Worm (Caenorhabditis elegans) whole organism, L3 larva: ENCODE measurements around the gene gop-2.

Source experiments
- R02D3.7 ChIP-seq: fragments of 150-350 bp; optimal IDR thresholded peaks from 2 replicates; lab custom pipeline; 2014; ENCODE audit warnings: missing biosample characterization, missing genetic modification characterization
- ama-1 ChIP-seq: fragments of 150-350 bp; optimal IDR thresholded peaks from 2 replicates; lab custom pipeline; 2018
- ceh-28 ChIP-seq: fragments of 150-350 bp; optimal IDR thresholded peaks from 2 replicates; lab custom pipeline; 2014; ENCODE audit warnings: missing biosample characterization, missing genetic modification reagents, missing genetic modification characterization
- ceh-82 ChIP-seq: fragments of 150-350 bp; optimal IDR thresholded peaks from 2 replicates; lab custom pipeline; 2014; ENCODE audit warnings: missing biosample characterization, missing genetic modification characterization
- ceh-9 ChIP-seq: sonication (generic microtip); optimal IDR thresholded peaks from 2 replicates; lab custom pipeline; 2018; ENCODE audit warnings: missing biosample characterization, missing genetic modification characterization
- daf-12 ChIP-seq: fragments of 150-350 bp; optimal IDR thresholded peaks from 2 replicates; lab custom pipeline; 2014; ENCODE audit warnings: missing biosample characterization, missing genetic modification reagents, missing genetic modification characterization
- egl-27 ChIP-seq: sonication (generic microtip); optimal IDR thresholded peaks from 4 replicates; lab custom pipeline; 2017; ENCODE audit warnings: missing biosample characterization, missing genetic modification reagents, missing genetic modification characterization
- elt-2 ChIP-seq: sonication (generic microtip); optimal IDR thresholded peaks from 2 replicates; lab custom pipeline; 2016; ENCODE audit warnings: missing genetic modification reagents, mild to moderate bottlenecking, missing genetic modification characterization, missing compliant biosample characterization
- elt-3 ChIP-seq, 3 experiments: fragments of 150-350 bp in 1 of 3; sonication (generic microtip) in 2 of 3; optimal IDR thresholded peaks; 2 replicates in 2 of 3; 4 replicates in 1 of 3; lab custom pipeline; 2014 to 2017; ENCODE audit warnings: missing biosample characterization in 3 of 3, missing genetic modification characterization in 3 of 3
- eor-1 ChIP-seq, 2 experiments: fragments of 150-350 bp; optimal IDR thresholded peaks; 2 replicates each; lab custom pipeline; 2014 to 2018; ENCODE audit warnings: missing biosample characterization in 2 of 2, missing genetic modification characterization in 2 of 2
- fkh-2 ChIP-seq: fragments of 150-350 bp; optimal IDR thresholded peaks from 2 replicates; lab custom pipeline; 2014; ENCODE audit warnings: missing biosample characterization, missing genetic modification reagents, missing genetic modification characterization
- fos-1 ChIP-seq: fragments of 150-350 bp; optimal IDR thresholded peaks from 2 replicates; lab custom pipeline; 2014; ENCODE audit warnings: missing biosample characterization, missing genetic modification characterization
- hmg-11 ChIP-seq: sonication (generic microtip); optimal IDR thresholded peaks from 2 replicates; lab custom pipeline; 2016; ENCODE audit warnings: missing genetic modification characterization, missing compliant biosample characterization
- jun-1 ChIP-seq: fragments of 150-350 bp; optimal IDR thresholded peaks from 2 replicates; lab custom pipeline; 2014; ENCODE audit warnings: missing biosample characterization, missing genetic modification reagents, missing genetic modification characterization
- lin-15B ChIP-seq: fragments of 150-350 bp; optimal IDR thresholded peaks from 2 replicates; lab custom pipeline; 2014; ENCODE audit warnings: missing biosample characterization, missing genetic modification characterization
- lin-39 ChIP-seq: fragments of 150-350 bp; optimal IDR thresholded peaks from 2 replicates; lab custom pipeline; 2018; ENCODE audit warnings: missing biosample characterization, missing genetic modification reagents, missing genetic modification characterization
- lsy-12 ChIP-seq: sonication (generic microtip); optimal IDR thresholded peaks from 2 replicates; lab custom pipeline; 2016; ENCODE audit warnings: mild to moderate bottlenecking, missing genetic modification characterization, missing compliant biosample characterization
- nfya-1 ChIP-seq: sonication (generic microtip); optimal IDR thresholded peaks from 2 replicates; lab custom pipeline; 2017; ENCODE audit warnings: missing genetic modification characterization, mild to moderate bottlenecking, missing compliant biosample characterization, antibody characterized with exemption, moderate library complexity; ENCODE audit not compliant: insufficient read depth
- nhr-23 ChIP-seq: fragments of 150-350 bp; optimal IDR thresholded peaks from 2 replicates; lab custom pipeline; 2014; ENCODE audit warnings: missing biosample characterization, missing genetic modification reagents, missing genetic modification characterization
- nhr-237 ChIP-seq: fragments of 150-350 bp; optimal IDR thresholded peaks from 2 replicates; lab custom pipeline; 2014; ENCODE audit warnings: missing biosample characterization, missing genetic modification characterization
- nhr-25 ChIP-seq: sonication (generic microtip); optimal IDR thresholded peaks from 2 replicates; lab custom pipeline; 2017; ENCODE audit warnings: missing biosample characterization, missing genetic modification characterization
- nhr-28 ChIP-seq: fragments of 150-350 bp; optimal IDR thresholded peaks from 2 replicates; lab custom pipeline; 2014; ENCODE audit warnings: missing biosample characterization, missing genetic modification characterization
- nhr-43 ChIP-seq: sonication (generic microtip); optimal IDR thresholded peaks from 2 replicates; lab custom pipeline; 2016; ENCODE audit warnings: mild to moderate bottlenecking, missing genetic modification characterization, missing compliant biosample characterization; ENCODE audit not compliant: poor library complexity, severe bottlenecking
- nhr-67 ChIP-seq: fragments of 150-350 bp; optimal IDR thresholded peaks from 2 replicates; lab custom pipeline; 2014; ENCODE audit warnings: missing biosample characterization, missing genetic modification characterization
- nhr-76 ChIP-seq: fragments of 150-350 bp; sonication (generic microtip); optimal IDR thresholded peaks from 5 replicates; lab custom pipeline; 2014; ENCODE audit warnings: missing biosample characterization, missing genetic modification characterization
- pha-4 ChIP-seq: fragments of 150-350 bp; optimal IDR thresholded peaks from 2 replicates; lab custom pipeline; 2014; ENCODE audit warnings: missing biosample characterization, missing genetic modification reagents, missing genetic modification characterization
- pqm-1 ChIP-seq: fragments of 150-350 bp; optimal IDR thresholded peaks from 2 replicates; lab custom pipeline; 2017; ENCODE audit warnings: missing biosample characterization, missing genetic modification characterization, inconsistent platforms
- snpc-4 ChIP-seq: fragments of 150-350 bp; optimal IDR thresholded peaks from 2 replicates; lab custom pipeline; 2014; ENCODE audit warnings: missing biosample characterization, missing genetic modification characterization
- unc-39 ChIP-seq: sonication (generic microtip); optimal IDR thresholded peaks from 4 replicates; lab custom pipeline; 2017; ENCODE audit warnings: missing biosample characterization, missing genetic modification characterization
- zag-1 ChIP-seq: fragments of 150-350 bp; optimal IDR thresholded peaks from 2 replicates; lab custom pipeline; 2014; ENCODE audit warnings: missing biosample characterization, missing genetic modification characterization
- ztf-11 ChIP-seq: fragments of 150-350 bp; optimal IDR thresholded peaks from 2 replicates; lab custom pipeline; 2014; ENCODE audit warnings: missing biosample characterization, missing genetic modification characterization

Gene gop-2

DNA sequence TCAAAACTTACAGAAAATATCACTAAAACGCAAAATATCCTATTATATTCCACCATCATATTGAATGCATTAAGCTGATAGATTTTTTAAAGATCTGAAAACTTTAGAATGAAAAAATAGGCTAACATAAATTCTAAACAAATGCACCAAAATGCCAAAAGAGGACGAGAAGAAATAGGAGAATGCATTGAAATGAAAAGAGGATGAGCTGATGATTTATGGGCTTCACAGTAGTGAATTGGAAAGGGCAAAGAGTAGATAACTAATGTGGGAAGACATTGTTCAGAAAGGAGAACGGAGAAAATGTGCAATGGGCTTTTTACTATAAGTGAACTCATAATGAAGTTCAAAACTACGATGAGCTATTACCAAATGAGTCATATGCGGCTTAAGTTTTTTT is 41.3 kb upstream of the gop-2 start, which contains the start of gene cutl-19:
TSS of gene cutl-19 (minus strand) at position 101 of the 400 bp plus-strand sequence.
- TF ChIP-seq fkh-2 (tag; lab: Kevin White, UChicago) (no peak), unc-39 (tag; lab: Kevin White, UChicago) (no peak), nhr-25 (no peak), elt-3 (tag; optimal IDR thresholded peaks at IDR 0.05; lab: Kevin White, UChicago) (no peak), ceh-28 (tag; lab: Kevin White, UChicago) (no peak), hmg-11 (no peak), nhr-67 (tag; lab: Kevin White, UChicago) (no peak), lin-15B (no peak), snpc-4 (no peak), nhr-76 (tag; lab: Kevin White, UChicago) (no peak), nhr-28 (tag; lab: Kevin White, UChicago) (no peak), ztf-11 (no peak)

ce11 chrIII:5218687-5219086 is 40.1 kb upstream of the gop-2 start, which contains the start of gene ZC155.2:
Gene ZC155.2 (plus strand): TSS chrIII:5218987.
- no peak for TF ChIP-seq nhr-25
- TF ChIP-seq lin-39 (tag; lab: Kevin White, UChicago): peak; percentile 15

DNA sequence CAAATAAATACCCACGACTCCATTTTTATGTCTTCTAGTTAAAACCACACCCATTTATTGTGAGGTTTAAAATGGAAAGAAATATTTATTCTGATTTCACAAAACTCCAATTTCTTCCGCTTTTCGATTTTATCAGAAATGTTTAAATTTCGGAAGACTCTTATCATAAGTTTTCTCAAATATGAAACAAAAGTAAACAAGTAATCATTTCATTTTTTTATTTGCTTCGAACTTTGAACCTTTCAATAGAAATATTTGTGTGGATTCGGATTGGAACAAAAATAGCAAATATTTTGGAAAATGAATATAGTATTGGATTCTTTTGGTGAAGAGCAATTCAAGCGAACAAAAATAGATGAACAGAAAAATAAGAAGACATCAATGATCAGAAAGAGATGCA is 37.0 kb upstream of the gop-2 start:
- TF ChIP-seq nhr-43 (tag; lab: Kevin White, UChicago) (no peak), lsy-12 (tag; lab: Kevin White, UChicago) (no peak), hmg-11 (no peak), pha-4 (peak; percentile 91), pqm-1 (no peak), nhr-237 (tag; lab: Kevin White, UChicago) (no peak)
- TF ChIP-seq, all 47 proteins: peak for 1

ce11 chrIII:5222777-5223176 is 36.0 kb upstream of the gop-2 start:
- peak; percentile 97 for TF ChIP-seq pha-4
- TF ChIP-seq eor-1 (tag; optimal IDR thresholded peaks at IDR 0.05; lab: Kevin White, UChicago): no peak

ce11 chrIII:5224908-5225307 is 33.9 kb upstream of the gop-2 start:
- TF ChIP-seq nhr-23 (tag; lab: Kevin White, UChicago): peak; percentile 44
- TF ChIP-seq pqm-1: peak; percentile 12
- no peak for TF ChIP-seq elt-3 (tag; optimal IDR thresholded peaks at IDR 0.05; lab: Kevin White, UChicago)
- TF ChIP-seq pha-4: peak; percentile 12
- TF ChIP-seq zag-1 (tag; lab: Kevin White, UChicago): no peak
- TF ChIP-seq elt-2: peak; percentile 37
- peak; percentile 20 for TF ChIP-seq ama-1 (lab: Kevin White, UChicago)
- peak; percentile 28 for TF ChIP-seq nfya-1 (tag; lab: Kevin White, UChicago)
- peak; percentile 3 for TF ChIP-seq egl-27 (tag; lab: Kevin White, UChicago)
- peak; percentile 10 for TF ChIP-seq fos-1 (tag; lab: Kevin White, UChicago)
- peak; percentile 44 for TF ChIP-seq jun-1 (tag; lab: Kevin White, UChicago)
- TF ChIP-seq R02D3.7 (tag; lab: Kevin White, UChicago): no peak
- TF ChIP-seq, all 47 proteins: peak for 9

DNA sequence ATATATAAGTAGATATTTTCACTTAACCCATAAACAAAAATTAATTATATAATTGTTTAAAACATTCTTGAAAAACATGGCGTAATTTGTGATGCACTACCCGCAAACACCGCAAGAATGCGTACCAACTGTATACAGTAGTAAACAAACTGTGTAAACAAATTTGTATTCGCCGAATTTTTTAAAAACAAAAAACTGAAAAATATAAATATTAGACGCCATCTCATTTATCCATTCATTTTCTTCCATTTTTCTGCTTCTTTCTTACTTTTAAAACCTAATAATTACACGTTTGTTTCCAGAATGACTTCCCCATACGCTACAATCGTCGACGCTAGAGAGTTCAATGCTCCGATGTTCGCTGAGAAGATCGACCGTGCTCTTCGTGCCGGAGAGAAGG is 33.5 kb upstream of the gop-2 start, which contains the start of gene nex-1:
TSS of gene nex-1 (plus strand) at position 301 of the 400 bp plus-strand sequence.
- TF ChIP-seq egl-27 (tag; lab: Kevin White, UChicago): no peak
- no peak for TF ChIP-seq lin-15B
- TF ChIP-seq daf-12 (tag; lab: Kevin White, UChicago): no peak
- TF ChIP-seq R02D3.7 (tag; lab: Kevin White, UChicago): no peak
- TF ChIP-seq pha-4: no peak
- no peak for TF ChIP-seq ceh-82 (tag; lab: Kevin White, UChicago)
- TF ChIP-seq ceh-9 (tag; lab: Kevin White, UChicago): no peak
- no peak for TF ChIP-seq jun-1 (tag; lab: Kevin White, UChicago)
